Worm (Caenorhabditis elegans) whole organism, L1 larva: ENCODE results near the gene F40G9.5.
A peak's percentile ranks its signal among the peaks of the same experiment; 100 is the strongest.

Source experiments
- C34B4.2 ChIP-seq: sonication (generic microtip); optimal IDR thresholded peaks from 2 replicates; lab custom pipeline; 2017; ENCODE audit warnings: mild to moderate bottlenecking, missing genetic modification characterization, missing compliant biosample characterization
- F16B12.6 ChIP-seq: fragments of 150-350 bp; optimal IDR thresholded peaks from 2 replicates; lab custom pipeline; 2014; ENCODE audit warnings: missing biosample characterization, missing genetic modification characterization
- Y116A8C.19 ChIP-seq: sonication (generic microtip); optimal IDR thresholded peaks from 2 replicates; lab custom pipeline; 2016; ENCODE audit warnings: missing compliant biosample characterization, missing genetic modification characterization, borderline replicate concordance
- aly-2 ChIP-seq: fragments of 150-350 bp; optimal IDR thresholded peaks from 2 replicates; lab custom pipeline; 2014; ENCODE audit warnings: missing biosample characterization, missing genetic modification characterization
- ceh-82 ChIP-seq, 3 experiments: fragments of 150-350 bp in 1 of 3; sonication (generic microtip) in 2 of 3; optimal IDR thresholded peaks; 2 replicates each; lab custom pipeline; 2014 to 2017; ENCODE audit warnings: missing biosample characterization in 3 of 3, missing genetic modification characterization in 3 of 3
- ceh-88 ChIP-seq: fragments of 200-800 bp; sonication (Bioruptor generic); IDR thresholded peaks from 2 replicates; pipeline ENCODE4 v1.3.6; 2022; ENCODE audit warnings: missing genetic modification characterization, missing compliant biosample characterization
- ceh-90 ChIP-seq: sonication (generic microtip); optimal IDR thresholded peaks from 2 replicates; lab custom pipeline; 2016; ENCODE audit warnings: missing genetic modification characterization, missing compliant biosample characterization
- dpl-1 ChIP-seq, 3 experiments: fragments of 150-350 bp in 2 of 3; sonication (generic microtip) in 1 of 3; optimal IDR thresholded peaks; 2 replicates each; lab custom pipeline; 2014 to 2017; ENCODE audit warnings: missing biosample characterization in 3 of 3, missing genetic modification characterization in 3 of 3, missing genetic modification reagents in 3 of 3
- dsc-1 ChIP-seq: sonication (generic microtip); optimal IDR thresholded peaks from 2 replicates; lab custom pipeline; 2016; ENCODE audit warnings: mild to moderate bottlenecking, missing genetic modification characterization, missing compliant biosample characterization
- egl-27 ChIP-seq, 2 experiments: fragments of 150-350 bp in 1 of 2; sonication (generic microtip); optimal IDR thresholded peaks; 3 replicates each; lab custom pipeline; 2017 to 2018; ENCODE audit warnings: missing biosample characterization in 2 of 2, missing genetic modification characterization in 2 of 2, missing genetic modification reagents in 2 of 2
- grh-1 ChIP-seq: fragments of 200-800 bp; sonication (Bioruptor generic); IDR thresholded peaks from 2 replicates; pipeline ENCODE4 v1.3.6; 2022; ENCODE audit warnings: missing genetic modification reagents, missing genetic modification characterization, missing compliant biosample characterization
- hpl-2 ChIP-seq: fragments of 150-350 bp; optimal IDR thresholded peaks from 2 replicates; lab custom pipeline; 2014; ENCODE audit warnings: missing biosample characterization, missing genetic modification reagents, missing genetic modification characterization
- isw-1 ChIP-seq: fragments of 200-800 bp; sonication (Bioruptor generic); IDR thresholded peaks from 2 replicates; pipeline ENCODE4 v1.3.6; 2022; ENCODE audit warnings: missing genetic modification characterization, missing compliant biosample characterization
- lin-15B ChIP-seq: fragments of 150-350 bp; sonication (generic microtip); optimal IDR thresholded peaks from 3 replicates; lab custom pipeline; 2014; ENCODE audit warnings: missing biosample characterization, missing genetic modification characterization
- lir-3 ChIP-seq: sonication (generic microtip); optimal IDR thresholded peaks from 2 replicates; lab custom pipeline; 2016; ENCODE audit warnings: mild to moderate bottlenecking, missing genetic modification characterization, moderate library complexity, missing compliant biosample characterization; ENCODE audit not compliant: poor library complexity
- lsy-2 ChIP-seq, 2 experiments: fragments of 150-350 bp; optimal IDR thresholded peaks; 2 replicates each; lab custom pipeline; 2014; ENCODE audit warnings: missing biosample characterization in 2 of 2, missing genetic modification characterization in 2 of 2
- mab-9 ChIP-seq: fragments of 200-800 bp; sonication (Bioruptor generic); IDR thresholded peaks from 2 replicates; pipeline ENCODE4 v1.3.6; 2022; ENCODE audit warnings: missing genetic modification reagents, missing genetic modification characterization, missing compliant biosample characterization
- nhr-11 ChIP-seq: fragments of 150-350 bp; optimal IDR thresholded peaks from 2 replicates; lab custom pipeline; 2014; ENCODE audit warnings: missing biosample characterization, missing genetic modification characterization
- nhr-20 ChIP-seq: sonication (generic microtip); optimal IDR thresholded peaks from 2 replicates; lab custom pipeline; 2016; ENCODE audit warnings: mild to moderate bottlenecking, missing genetic modification characterization, missing compliant biosample characterization
- nhr-28 ChIP-seq: fragments of 150-350 bp; optimal IDR thresholded peaks from 2 replicates; lab custom pipeline; 2014; ENCODE audit warnings: missing biosample characterization, missing genetic modification characterization
- nhr-84 ChIP-seq: sonication (generic microtip); optimal IDR thresholded peaks from 2 replicates; lab custom pipeline; 2017; ENCODE audit warnings: missing biosample characterization, missing genetic modification characterization
- pqm-1 ChIP-seq: sonication (generic microtip); optimal IDR thresholded peaks from 3 replicates; lab custom pipeline; 2017; ENCODE audit warnings: missing biosample characterization, missing genetic modification characterization
- skn-1 ChIP-seq: fragments of 150-350 bp; optimal IDR thresholded peaks from 2 replicates; lab custom pipeline; 2014; ENCODE audit warnings: missing biosample characterization, missing genetic modification characterization
- unc-30 ChIP-seq: sonication (generic microtip); optimal IDR thresholded peaks from 2 replicates; lab custom pipeline; 2017; ENCODE audit warnings: missing biosample characterization, missing genetic modification characterization
- unc-86 ChIP-seq: sonication (generic microtip); optimal IDR thresholded peaks from 2 replicates; lab custom pipeline; 2016; ENCODE audit warnings: missing genetic modification characterization, missing compliant biosample characterization
- vab-15 ChIP-seq: sonication (generic microtip); optimal IDR thresholded peaks from 2 replicates; lab custom pipeline; 2017; ENCODE audit warnings: missing genotype, mild to moderate bottlenecking, missing genetic modification characterization, missing compliant biosample characterization
- zip-4 ChIP-seq: fragments of 200-800 bp; sonication (Bioruptor generic); optimal IDR thresholded peaks from 2 replicates; lab custom pipeline; 2018; ENCODE audit warnings: mild to moderate bottlenecking, missing genetic modification characterization, moderate library complexity, missing compliant biosample characterization
- ztf-11 ChIP-seq, 2 experiments: sonication (generic microtip); optimal IDR thresholded peaks; 2 replicates each; lab custom pipeline; 2016 to 2017; ENCODE audit warnings: missing genetic modification characterization in 2 of 2, missing biosample characterization in 1 of 2, missing compliant biosample characterization in 1 of 2
- ztf-4 ChIP-seq: fragments of 150-350 bp; optimal IDR thresholded peaks from 2 replicates; lab custom pipeline; 2014; ENCODE audit warnings: missing biosample characterization, missing genetic modification characterization

The F40G9.5 gene

ce11 chrIII:222508-222907, 41.4 kb downstream of the F40G9.5 start:
- TF ChIP-seq hpl-2 (no peak), lin-15B (tag; lab: Kevin White, UChicago) (no peak), lir-3 (tag; lab: Kevin White, UChicago) (no peak), nhr-11 (tag; lab: Kevin White, UChicago) (no peak), C34B4.2 (tag; lab: Kevin White, UChicago) (no peak), nhr-84 (no peak), dsc-1 (tag; lab: Kevin White, UChicago) (no peak)

ce11 chrIII:227033-227432, 46.0 kb downstream of the F40G9.5 start:
- TF ChIP-seq lin-15B (tag; lab: Kevin White, UChicago) (no peak), lsy-2 (tag; optimal IDR thresholded peaks at IDR 0.05; lab: Kevin White, UChicago) (no peak), zip-4 (GFP tag; lab: Kevin White, UChicago) (no peak)

- no peak for TF ChIP-seq ztf-11 (tag; optimal IDR thresholded peaks at IDR 0.05; lab: Kevin White, UChicago)
- no peak for TF ChIP-seq unc-86
- TF ChIP-seq aly-2 = no peak
- TF ChIP-seq ceh-82 (tag; optimal IDR thresholded peaks at IDR 0.05; lab: Kevin White, UChicago) = no peak
- no peak for TF ChIP-seq ceh-90 (tag; lab: Kevin White, UChicago)
- no peak for TF ChIP-seq dpl-1 (GFP tag; optimal IDR thresholded peaks at IDR 0.05; lab: Kevin White, UChicago)
- no peak for TF ChIP-seq unc-30
- TF ChIP-seq isw-1 (GFP tag; lab: Robert Waterston, UW) = no peak
- TF ChIP-seq F16B12.6 (tag; lab: Kevin White, UChicago) = no peak
- TF ChIP-seq pqm-1 = no peak
- no peak for TF ChIP-seq nhr-28
- TF ChIP-seq zip-4 (GFP tag; lab: Kevin White, UChicago) = no peak
- TF ChIP-seq ceh-88 (GFP tag; lab: Robert Waterston, UW) = no peak
- no peak for TF ChIP-seq nhr-20
- TF ChIP-seq ztf-4 (tag; lab: Kevin White, UChicago) = no peak
- TF ChIP-seq egl-27 (tag; optimal IDR thresholded peaks at IDR 0.05; lab: Kevin White, UChicago) = no peak
- no peak for TF ChIP-seq vab-15 (tag; lab: Kevin White, UChicago)
- no peak for TF ChIP-seq Y116A8C.19 (tag; lab: Kevin White, UChicago)
- no peak for TF ChIP-seq skn-1
- TF ChIP-seq mab-9 (GFP tag; lab: Robert Waterston, UW) = no peak
Measured at ce11 chrIII:230129-230528, 49.1 kb downstream of the F40G9.5 start, which contains the start of gene hpo-38. Gene hpo-38 (plus strand): TSS chrIII:230429.

ce11 chrIII:232918-233317, 51.9 kb downstream of the F40G9.5 start:
- TF ChIP-seq grh-1 = 0 out of 2 replicates have a peak, but pooled peaks have one; percentile 16
